Worm (Caenorhabditis elegans) whole organism, L4 larva: Measurements from ENCODE around the gene K01A6.4.

Experiments used
- F26F4.8 ChIP-seq: fragments of 200-800 bp; sonication (Bioruptor generic); conservative IDR thresholded peaks from 2 replicates; pipeline ENCODE4 v1.3.6; 2022; ENCODE audit warnings: missing genetic modification characterization, missing compliant biosample characterization
- F49E8.2 ChIP-seq: sonication (generic microtip); optimal IDR thresholded peaks from 2 replicates; lab custom pipeline; 2016; ENCODE audit warnings: missing compliant biosample characterization, mild to moderate bottlenecking, missing genetic modification characterization, borderline replicate concordance
- Y5F2A.4 ChIP-seq: fragments of 200-800 bp; sonication (Bioruptor generic); optimal IDR thresholded peaks from 2 replicates; lab custom pipeline; 2018; ENCODE audit warnings: mild to moderate bottlenecking, missing genetic modification characterization, missing compliant biosample characterization
- ZK546.5 ChIP-seq, 2 experiments: sonication (generic microtip); optimal IDR thresholded peaks; 2 replicates each; lab custom pipeline; 2017; ENCODE audit warnings: missing biosample characterization in 2 of 2, missing genetic modification characterization in 2 of 2
- aha-1 ChIP-seq: fragments of 150-350 bp; peaks from one replicate; lab custom pipeline; 2014; ENCODE audit warnings: missing biosample characterization, missing genetic modification characterization
- aly-2 ChIP-seq: sonication (generic microtip); optimal IDR thresholded peaks from 2 replicates; lab custom pipeline; 2018; ENCODE audit warnings: missing biosample characterization, missing genetic modification characterization
- ceh-20 ChIP-seq: fragments of 200-800 bp; sonication (Bioruptor generic); IDR thresholded peaks from 2 replicates; pipeline ENCODE4 v1.3.6; 2022; ENCODE audit warnings: missing genetic modification reagents, missing genetic modification characterization, missing compliant biosample characterization
- ceh-44 ChIP-seq: fragments of 200-800 bp; sonication (Bioruptor generic); IDR thresholded peaks from 2 replicates; pipeline ENCODE4 v1.3.6; 2022; ENCODE audit warnings: missing genetic modification reagents, missing genetic modification characterization, missing compliant biosample characterization
- ceh-62 ChIP-seq: sonication (generic microtip); optimal IDR thresholded peaks from 2 replicates; lab custom pipeline; 2017; ENCODE audit warnings: missing biosample characterization, missing genetic modification characterization
- ces-1 ChIP-seq: fragments of 150-350 bp; sonication (generic microtip); optimal IDR thresholded peaks from 4 replicates; lab custom pipeline; 2014; ENCODE audit warnings: missing biosample characterization, missing genetic modification reagents, missing genetic modification characterization
- daf-19 ChIP-seq: fragments of 200-800 bp; sonication (Bioruptor generic); conservative IDR thresholded peaks from 2 replicates; pipeline ENCODE4 v1.3.6; 2022; ENCODE audit warnings: missing genetic modification characterization, missing compliant biosample characterization
- dmd-6 ChIP-seq: fragments of 200-800 bp; sonication (Bioruptor generic); IDR thresholded peaks from 2 replicates; pipeline ENCODE4 v1.3.6; 2022; ENCODE audit warnings: missing genetic modification reagents, missing genetic modification characterization, missing compliant biosample characterization
- dve-1 ChIP-seq: sonication (generic microtip); optimal IDR thresholded peaks from 2 replicates; lab custom pipeline; 2017; ENCODE audit warnings: antibody characterized with exemption, mild to moderate bottlenecking, missing genetic modification characterization, missing compliant biosample characterization; ENCODE audit not compliant: insufficient read depth
- egl-27 ChIP-seq: sonication (generic microtip); optimal IDR thresholded peaks from 3 replicates; lab custom pipeline; 2017; ENCODE audit warnings: missing biosample characterization, missing genetic modification reagents, missing genetic modification characterization
- egl-43 ChIP-seq: fragments of 200-800 bp; sonication (Bioruptor generic); IDR thresholded peaks from 2 replicates; pipeline ENCODE4 v1.3.6; 2022; ENCODE audit warnings: missing genetic modification reagents, missing genetic modification characterization, missing compliant biosample characterization
- fkh-10 ChIP-seq: fragments of 150-350 bp; optimal IDR thresholded peaks from 2 replicates; lab custom pipeline; 2014; ENCODE audit warnings: missing biosample characterization, missing genetic modification reagents, missing genetic modification characterization
- fos-1 ChIP-seq: fragments of 150-350 bp; optimal IDR thresholded peaks from 2 replicates; lab custom pipeline; 2014; ENCODE audit warnings: missing biosample characterization, missing genetic modification characterization
- hlh-11 ChIP-seq: fragments of 200-800 bp; sonication (Bioruptor generic); optimal IDR thresholded peaks from 2 replicates; lab custom pipeline; 2018; ENCODE audit warnings: mild to moderate bottlenecking, missing genetic modification characterization, missing compliant biosample characterization
- hlh-30 ChIP-seq: sonication (generic microtip); optimal IDR thresholded peaks from 2 replicates; lab custom pipeline; 2017; ENCODE audit warnings: antibody characterized with exemption, mild to moderate bottlenecking, missing genetic modification characterization, missing compliant biosample characterization; ENCODE audit not compliant: insufficient read depth
- jun-1 ChIP-seq: fragments of 150-350 bp; optimal IDR thresholded peaks from 2 replicates; lab custom pipeline; 2014; ENCODE audit warnings: missing biosample characterization, missing genetic modification reagents, missing genetic modification characterization
- lin-29 ChIP-seq: fragments of 200-800 bp; sonication (Bioruptor generic); IDR thresholded peaks from 2 replicates; pipeline ENCODE4 v1.3.6; 2022; ENCODE audit warnings: missing genetic modification reagents, missing genetic modification characterization, missing compliant biosample characterization
- lsy-2 ChIP-seq, 2 experiments: fragments of 150-350 bp in 1 of 2; sonication (generic microtip) in 1 of 2; optimal IDR thresholded peaks; 2 replicates each; lab custom pipeline; 2014 to 2017; ENCODE audit warnings: missing biosample characterization in 2 of 2, missing genetic modification characterization in 2 of 2
- madf-9 ChIP-seq: fragments of 200-800 bp; sonication (Bioruptor generic); conservative IDR thresholded peaks from 2 replicates; pipeline ENCODE4 v1.3.6; 2022; ENCODE audit warnings: missing genetic modification reagents, missing genetic modification characterization, missing compliant biosample characterization
- mep-1 ChIP-seq: fragments of 150-350 bp; sonication (generic microtip); optimal IDR thresholded peaks from 3 replicates; lab custom pipeline; 2014; ENCODE audit warnings: missing biosample characterization, missing genetic modification characterization
- mxl-3 ChIP-seq: fragments of 200-800 bp; sonication (Bioruptor generic); optimal IDR thresholded peaks from 2 replicates; lab custom pipeline; 2018; ENCODE audit warnings: mild to moderate bottlenecking, missing genetic modification characterization, missing compliant biosample characterization
- nhr-10 ChIP-seq: fragments of 150-350 bp; optimal IDR thresholded peaks from 2 replicates; lab custom pipeline; 2014; ENCODE audit warnings: missing biosample characterization, missing genetic modification characterization
- nhr-42 ChIP-seq: fragments of 200-800 bp; sonication (Bioruptor generic); IDR thresholded peaks from 2 replicates; pipeline ENCODE4 v1.3.6; 2022; ENCODE audit warnings: missing genetic modification characterization, missing compliant biosample characterization
- rbr-2 ChIP-seq: sonication (generic microtip); optimal IDR thresholded peaks from 2 replicates; lab custom pipeline; 2016; ENCODE audit warnings: missing genotype, missing genetic modification characterization, missing compliant biosample characterization
- skn-1 ChIP-seq: fragments of 150-350 bp; optimal IDR thresholded peaks from 2 replicates; lab custom pipeline; 2014; ENCODE audit warnings: missing biosample characterization, missing genetic modification characterization
- spr-1 ChIP-seq: sonication (generic microtip); optimal IDR thresholded peaks from 2 replicates; lab custom pipeline; 2016; ENCODE audit warnings: mild to moderate bottlenecking, missing genetic modification characterization, missing compliant biosample characterization
- tag-97 ChIP-seq: fragments of 200-800 bp; sonication (Bioruptor generic); IDR thresholded peaks from 2 replicates; pipeline ENCODE4 v1.3.6; 2022; ENCODE audit warnings: missing genetic modification characterization, missing compliant biosample characterization
- unc-62 ChIP-seq, 3 experiments: fragments of 150-350 bp in 1 of 3; sonication (generic microtip); optimal IDR thresholded peaks in 2 of 3; peaks in 1 of 3; 1 replicate in 1 of 3; 2 replicates in 2 of 3; lab custom pipeline; 2014 to 2017; ENCODE audit warnings: missing biosample characterization in 3 of 3, missing genetic modification characterization in 3 of 3, missing genetic modification reagents in 3 of 3, missing genotype in 1 of 3
- ztf-7 ChIP-seq: fragments of 150-350 bp; optimal IDR thresholded peaks from 2 replicates; lab custom pipeline; 2014; ENCODE audit warnings: missing biosample characterization, missing genetic modification characterization

Gene K01A6.4

DNA sequence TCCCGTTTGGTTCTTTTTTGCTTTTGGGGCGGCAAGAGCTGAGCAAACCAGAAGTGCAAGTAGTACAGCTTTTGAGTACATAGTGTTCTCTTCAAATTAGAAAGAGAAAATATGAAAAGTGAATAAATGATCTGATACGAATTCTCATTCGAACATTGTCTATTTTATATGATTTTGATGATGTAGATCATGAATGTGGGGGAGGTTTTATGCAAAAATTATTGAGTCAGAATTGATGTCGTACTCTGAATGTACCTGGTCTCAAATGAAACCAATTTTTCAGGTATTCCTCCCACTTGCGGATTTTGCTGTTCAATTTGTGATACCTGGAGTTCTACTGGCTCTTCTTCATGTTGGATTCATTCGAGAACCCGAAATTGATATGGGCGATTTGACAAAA is at the start of gene K01A6.4:
Gene K01A6.4, minus strand, starts transcription at position 101 of the 400 bp plus-strand sequence.
- TF ChIP-seq dve-1 (tag; lab: Kevin White, UChicago) (no peak), F49E8.2 (tag; lab: Kevin White, UChicago) (no peak), spr-1 (tag; lab: Kevin White, UChicago) (no peak), skn-1 (no peak), lin-29 (GFP tag; lab: Robert Waterston, UW) (no peak), jun-1 (tag; lab: Kevin White, UChicago) (no peak), nhr-10 (tag; lab: Kevin White, UChicago) (no peak), tag-97 (GFP tag; lab: Robert Waterston, UW) (no peak), ztf-7 (no peak), aha-1 (tag; lab: Kevin White, UChicago) (no peak), nhr-42 (GFP tag; lab: Robert Waterston, UW) (no peak), F26F4.8 (no peak), ceh-44 (GFP tag; lab: Robert Waterston, UW) (no peak), dmd-6 (GFP tag; lab: Robert Waterston, UW) (no peak), hlh-30 (tag; lab: Kevin White, UChicago) (no peak), aly-2 (tag; lab: Kevin White, UChicago) (no peak)

DNA sequence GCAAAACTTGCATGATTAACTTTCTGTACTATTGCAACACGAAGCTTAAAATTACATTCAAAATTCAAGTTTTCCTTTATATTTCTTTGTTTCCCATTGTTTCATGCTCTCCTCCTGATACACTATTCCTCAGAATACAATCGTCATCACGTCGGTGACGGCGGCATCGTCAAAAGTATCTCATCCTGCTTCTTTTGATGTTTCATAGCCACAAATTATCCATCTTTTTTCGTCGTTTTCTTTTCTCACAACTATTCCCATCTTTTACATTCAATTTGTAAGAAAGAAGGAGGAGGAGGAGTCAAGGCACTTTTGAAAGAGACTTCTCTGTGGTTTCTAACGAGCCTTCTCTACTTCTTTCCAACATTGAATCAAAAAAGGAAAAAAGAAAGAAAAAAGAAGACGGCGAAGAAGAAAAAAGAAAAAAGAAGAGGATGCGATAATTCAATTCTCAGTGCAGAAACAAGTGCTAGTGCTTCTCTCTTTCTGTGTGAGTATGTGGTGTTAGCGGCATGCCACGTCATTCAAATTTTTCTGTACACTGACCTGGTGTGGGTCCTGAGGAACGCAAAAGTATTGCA is 48.4 kb upstream of the K01A6.4 start:
- TF ChIP-seq F26F4.8 = no peak
- TF ChIP-seq hlh-11 (tag; lab: Kevin White, UChicago) = no peak
- peak in 1 of 2 experiments; percentile 23 for TF ChIP-seq lsy-2 (tag; optimal IDR thresholded peaks at IDR 0.05; lab: Kevin White, UChicago)
- TF ChIP-seq lin-29 (GFP tag; lab: Robert Waterston, UW) = no peak
- peak in 1 of 2 experiments; percentile 53 for TF ChIP-seq unc-62 (GFP tag; optimal IDR thresholded peaks at IDR 0.05 in 1 of 2; lab: Kevin White, UChicago)
- TF ChIP-seq unc-62 (tag; optimal IDR thresholded peaks at IDR 0.05; lab: Kevin White, UChicago) = no peak
- no peak for TF ChIP-seq ceh-62 (tag; lab: Kevin White, UChicago)
- peak; percentile 19 for TF ChIP-seq mep-1 (tag; lab: Kevin White, UChicago)
- TF ChIP-seq madf-9 = no peak
- TF ChIP-seq fkh-10 (GFP tag; lab: Kevin White, UChicago) = peak; percentile 83
- TF ChIP-seq ces-1 (GFP tag; lab: Kevin White, UChicago) = peak; percentile 82
- TF ChIP-seq aha-1 (tag; lab: Kevin White, UChicago) = peak; percentile 89
- TF ChIP-seq ceh-20 (GFP tag; lab: Robert Waterston, UW) = no peak

DNA sequence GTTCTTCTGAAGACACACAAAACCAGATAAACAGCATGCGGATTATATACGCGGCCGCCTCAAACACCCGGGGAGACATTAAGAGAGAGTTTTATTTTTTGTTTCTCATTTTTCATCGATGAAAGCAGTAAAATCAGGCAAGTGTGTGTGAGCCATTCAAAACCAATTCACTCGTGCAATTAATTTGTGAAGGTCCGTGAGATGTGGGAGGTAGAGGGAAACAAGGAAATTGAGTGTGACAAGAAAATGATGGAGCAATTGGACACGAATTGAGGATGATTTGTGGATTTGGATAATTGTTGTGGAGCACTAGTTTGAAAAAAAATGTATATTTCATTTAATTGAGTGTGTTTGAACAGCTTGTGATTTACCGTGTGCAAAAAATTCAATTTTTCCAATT is 47.7 kb upstream of the K01A6.4 start:
- TF ChIP-seq egl-43 (GFP tag; lab: Robert Waterston, UW) = no peak
- no peak for TF ChIP-seq daf-19 (GFP tag; lab: Robert Waterston, UW)
- TF ChIP-seq Y5F2A.4 = no peak
- no peak for TF ChIP-seq nhr-42 (GFP tag; lab: Robert Waterston, UW)
- TF ChIP-seq madf-9 = no peak
- no peak for TF ChIP-seq mxl-3 (GFP tag; lab: Kevin White, UChicago)
- TF ChIP-seq ceh-20 (GFP tag; lab: Robert Waterston, UW) = no peak
- no peak for TF ChIP-seq egl-27 (tag; lab: Kevin White, UChicago)
- no peak for TF ChIP-seq ztf-7
- TF ChIP-seq fos-1 = no peak
- TF ChIP-seq rbr-2 (tag; lab: Kevin White, UChicago) = no peak
- TF ChIP-seq ZK546.5 (tag; optimal IDR thresholded peaks at IDR 0.05; lab: Kevin White, UChicago) = no peak
- no peak for TF ChIP-seq aly-2 (tag; lab: Kevin White, UChicago)
- TF ChIP-seq mep-1 (tag; lab: Kevin White, UChicago) = no peak
